Fruit fly (Drosophila melanogaster): Measurements from ENCODE around the gene CG10348.

- TF ChIP-seq OdsH (GFP tag; optimal IDR thresholded peaks at IDR 0.05) (no peak), lola (GFP tag; optimal IDR thresholded peaks at IDR 0.05) (no peak), psq (GFP tag; optimal IDR thresholded peaks at IDR 0.05) (no peak), Hr83 (GFP tag; optimal IDR thresholded peaks at IDR 0.05; ENCODE audit: poor library complexity, severe bottlenecking) (no peak), rgr (GFP tag; optimal IDR thresholded peaks at IDR 0.05) (no peak), usp (GFP tag; optimal IDR thresholded peaks at IDR 0.05) (no peak), Sp1 (GFP tag; optimal IDR thresholded peaks at IDR 0.05) (no peak), Rel (GFP tag; optimal IDR thresholded peaks at IDR 0.05) (no peak), Rel (tag; optimal IDR thresholded peaks at IDR 0.05) (no peak), h (GFP tag; optimal IDR thresholded peaks at IDR 0.05) (no peak), Hr78 (GFP tag; optimal IDR thresholded peaks at IDR 0.05) (no peak), dmrt93B (GFP tag; optimal IDR thresholded peaks at IDR 0.05) (no peak), pan (optimal IDR thresholded peaks at IDR 0.05) (no peak)
Observed at dm6 chr2L:18745454-18745853, 13.1 kb upstream of the CG10348 start.
